Worm (Caenorhabditis elegans) whole organism, L4 larva: ENCODE data around the gene nhr-122.

Experiments used
- R02D3.7 ChIP-seq: fragments of 150-350 bp; sonication (generic microtip); optimal IDR thresholded peaks from 3 replicates; lab custom pipeline; 2014; ENCODE audit warnings: missing biosample characterization, missing genetic modification characterization
- Y105C5A.15 ChIP-seq: fragments of 200-800 bp; sonication (Bioruptor generic); IDR thresholded peaks from 2 replicates; pipeline ENCODE4 v1.3.6; 2022; ENCODE audit warnings: missing genetic modification characterization, missing compliant biosample characterization
- Y48G9A.11 ChIP-seq: fragments of 200-800 bp; sonication (Bioruptor generic); IDR thresholded peaks from 2 replicates; pipeline ENCODE4 v1.3.6; 2022; ENCODE audit warnings: missing genetic modification reagents, missing genetic modification characterization, missing compliant biosample characterization
- Y5F2A.4 ChIP-seq: fragments of 200-800 bp; sonication (Bioruptor generic); optimal IDR thresholded peaks from 2 replicates; lab custom pipeline; 2018; ENCODE audit warnings: mild to moderate bottlenecking, missing genetic modification characterization, missing compliant biosample characterization
- ZK337.2 ChIP-seq: fragments of 200-800 bp; sonication (Bioruptor generic); IDR thresholded peaks from 2 replicates; pipeline ENCODE4 v1.3.6; 2022; ENCODE audit warnings: missing genetic modification reagents, missing genetic modification characterization, missing compliant biosample characterization
- aha-1 ChIP-seq: fragments of 150-350 bp; peaks from one replicate; lab custom pipeline; 2014; ENCODE audit warnings: missing biosample characterization, missing genetic modification characterization
- ama-1 ChIP-seq: fragments of 150-350 bp; optimal IDR thresholded peaks from 2 replicates; lab custom pipeline; 2014; ENCODE audit warnings: inconsistent platforms, mixed read lengths
- arid-1 ChIP-seq: fragments of 200-800 bp; sonication (Bioruptor generic); conservative IDR thresholded peaks from 2 replicates; pipeline ENCODE4 v1.3.6; 2022; ENCODE audit warnings: missing genetic modification reagents, missing genetic modification characterization, missing compliant biosample characterization
- ceh-32 ChIP-seq: sonication (generic microtip); optimal IDR thresholded peaks from 2 replicates; lab custom pipeline; 2016; ENCODE audit warnings: mild to moderate bottlenecking, missing genetic modification characterization, missing compliant biosample characterization; ENCODE audit not compliant: poor library complexity
- ceh-44 ChIP-seq: fragments of 200-800 bp; sonication (Bioruptor generic); IDR thresholded peaks from 2 replicates; pipeline ENCODE4 v1.3.6; 2022; ENCODE audit warnings: missing genetic modification reagents, missing genetic modification characterization, missing compliant biosample characterization
- ces-1 ChIP-seq: fragments of 150-350 bp; sonication (generic microtip); optimal IDR thresholded peaks from 4 replicates; lab custom pipeline; 2014; ENCODE audit warnings: missing biosample characterization, missing genetic modification reagents, missing genetic modification characterization
- cey-2 ChIP-seq: sonication (generic microtip); optimal IDR thresholded peaks from 3 replicates; lab custom pipeline; 2017; ENCODE audit warnings: missing genetic modification characterization, mild to moderate bottlenecking, missing compliant biosample characterization, antibody characterized with exemption, borderline replicate concordance; ENCODE audit not compliant: insufficient read depth
- daf-12 ChIP-seq: fragments of 150-350 bp; optimal IDR thresholded peaks from 2 replicates; lab custom pipeline; 2014; ENCODE audit warnings: missing biosample characterization, missing genetic modification reagents, missing genetic modification characterization
- daf-19 ChIP-seq: fragments of 200-800 bp; sonication (Bioruptor generic); conservative IDR thresholded peaks from 2 replicates; pipeline ENCODE4 v1.3.6; 2022; ENCODE audit warnings: missing genetic modification characterization, missing compliant biosample characterization
- daf-8 ChIP-seq: fragments of 200-800 bp; sonication (Bioruptor generic); IDR thresholded peaks from 2 replicates; pipeline ENCODE4 v1.3.6; 2022; ENCODE audit warnings: missing genetic modification characterization, missing compliant biosample characterization
- dmd-8 ChIP-seq: fragments of 200-800 bp; sonication (Bioruptor generic); IDR thresholded peaks from 2 replicates; pipeline ENCODE4 v1.3.6; 2022; ENCODE audit warnings: missing genetic modification characterization, missing compliant biosample characterization
- dmd-9 ChIP-seq: fragments of 200-800 bp; sonication (Bioruptor generic); IDR thresholded peaks from 2 replicates; pipeline ENCODE4 v1.3.6; 2022; ENCODE audit warnings: missing genetic modification reagents, missing genetic modification characterization, missing compliant biosample characterization
- dpl-1 ChIP-seq: fragments of 150-350 bp; optimal IDR thresholded peaks from 2 replicates; lab custom pipeline; 2014; ENCODE audit warnings: missing biosample characterization, missing genetic modification reagents, missing genetic modification characterization
- egl-43 ChIP-seq: fragments of 200-800 bp; sonication (Bioruptor generic); IDR thresholded peaks from 2 replicates; pipeline ENCODE4 v1.3.6; 2022; ENCODE audit warnings: missing genetic modification reagents, missing genetic modification characterization, missing compliant biosample characterization
- gei-8 ChIP-seq: fragments of 200-800 bp; sonication (Bioruptor generic); optimal IDR thresholded peaks from 2 replicates; lab custom pipeline; 2018; ENCODE audit warnings: mild to moderate bottlenecking, missing genetic modification characterization, missing compliant biosample characterization
- hif-1 ChIP-seq, 2 experiments: sonication (generic microtip); optimal IDR thresholded peaks; 2 replicates each; lab custom pipeline; 2016 to 2017; ENCODE audit warnings: missing compliant biosample characterization in 2 of 2, missing genetic modification characterization in 2 of 2, missing genetic modification reagents in 2 of 2, missing genotype in 2 of 2, mild to moderate bottlenecking in 1 of 2
- jun-1 ChIP-seq: fragments of 150-350 bp; optimal IDR thresholded peaks from 2 replicates; lab custom pipeline; 2014; ENCODE audit warnings: missing biosample characterization, missing genetic modification reagents, missing genetic modification characterization
- lir-3 ChIP-seq: sonication (generic microtip); optimal IDR thresholded peaks from 2 replicates; lab custom pipeline; 2016; ENCODE audit warnings: mild to moderate bottlenecking, missing genetic modification characterization, missing compliant biosample characterization
- madf-5 ChIP-seq, 2 experiments: fragments of 200-800 bp; sonication (Bioruptor generic); IDR thresholded peaks; 2 replicates each; pipeline ENCODE4 v1.3.6; 2022; ENCODE audit warnings: missing compliant biosample characterization in 2 of 2, missing genetic modification characterization in 2 of 2
- mdl-1 ChIP-seq, 2 experiments: fragments of 150-350 bp in 1 of 2; sonication (generic microtip) in 1 of 2; optimal IDR thresholded peaks; 2 replicates each; lab custom pipeline; 2014 to 2017; ENCODE audit warnings: missing biosample characterization in 2 of 2, missing genetic modification characterization in 2 of 2
- mdt-29 ChIP-seq: fragments of 200-800 bp; sonication (Bioruptor generic); IDR thresholded peaks from 2 replicates; pipeline ENCODE4 v1.3.6; 2022; ENCODE audit warnings: missing genetic modification reagents, missing genetic modification characterization, missing compliant biosample characterization
- mep-1 ChIP-seq: fragments of 150-350 bp; sonication (generic microtip); optimal IDR thresholded peaks from 3 replicates; lab custom pipeline; 2014; ENCODE audit warnings: missing biosample characterization, missing genetic modification characterization
- mxl-2 ChIP-seq: fragments of 200-800 bp; sonication (Bioruptor generic); conservative IDR thresholded peaks from 2 replicates; pipeline ENCODE4 v1.3.6; 2022; ENCODE audit warnings: missing genetic modification reagents, missing genetic modification characterization, missing compliant biosample characterization
- mxl-3 ChIP-seq: fragments of 200-800 bp; sonication (Bioruptor generic); optimal IDR thresholded peaks from 2 replicates; lab custom pipeline; 2018; ENCODE audit warnings: mild to moderate bottlenecking, missing genetic modification characterization, missing compliant biosample characterization
- nhr-102 ChIP-seq: sonication (generic microtip); optimal IDR thresholded peaks from 2 replicates; lab custom pipeline; 2016; ENCODE audit warnings: mild to moderate bottlenecking, missing genetic modification characterization, moderate library complexity, missing compliant biosample characterization
- nhr-25 ChIP-seq: sonication (generic microtip); optimal IDR thresholded peaks from 2 replicates; lab custom pipeline; 2017; ENCODE audit warnings: missing genetic modification characterization, mild to moderate bottlenecking, missing compliant biosample characterization, antibody characterized with exemption, moderate library complexity, borderline replicate concordance; ENCODE audit not compliant: insufficient read depth
- nhr-28 ChIP-seq: fragments of 150-350 bp; optimal IDR thresholded peaks from 2 replicates; lab custom pipeline; 2014; ENCODE audit warnings: missing biosample characterization, missing genetic modification characterization
- nhr-41 ChIP-seq: fragments of 200-800 bp; sonication (Bioruptor generic); IDR thresholded peaks from 2 replicates; pipeline ENCODE4 v1.3.6; 2022; ENCODE audit warnings: missing genetic modification reagents, missing genetic modification characterization, missing compliant biosample characterization
- nhr-42 ChIP-seq: fragments of 200-800 bp; sonication (Bioruptor generic); IDR thresholded peaks from 2 replicates; pipeline ENCODE4 v1.3.6; 2022; ENCODE audit warnings: missing genetic modification characterization, missing compliant biosample characterization
- pha-4 ChIP-seq, 2 experiments: fragments of 150-350 bp in 1 of 2; fragments of 200-800 bp in 1 of 2; sonication (Bioruptor generic) in 1 of 2; IDR thresholded peaks in 1 of 2; optimal IDR thresholded peaks in 1 of 2; 2 replicates each; pipeline versions ENCODE4 v1.3.6 to Lab custom; 2014 to 2022; ENCODE audit warnings: missing genetic modification characterization in 2 of 2, missing genetic modification reagents in 2 of 2, missing biosample characterization in 1 of 2, missing compliant biosample characterization in 1 of 2
- php-3 ChIP-seq: fragments of 200-800 bp; sonication (Bioruptor generic); IDR thresholded peaks from 2 replicates; pipeline ENCODE4 v1.3.6; 2022; ENCODE audit warnings: missing genetic modification reagents, missing genetic modification characterization, missing compliant biosample characterization
- pqm-1 ChIP-seq: sonication (generic microtip); optimal IDR thresholded peaks from 2 replicates; lab custom pipeline; 2017; ENCODE audit warnings: missing biosample characterization, missing genetic modification characterization
- rbr-2 ChIP-seq: sonication (generic microtip); optimal IDR thresholded peaks from 2 replicates; lab custom pipeline; 2016; ENCODE audit warnings: missing genotype, missing genetic modification characterization, missing compliant biosample characterization
- saeg-2 ChIP-seq: fragments of 200-800 bp; sonication (Bioruptor generic); IDR thresholded peaks from 2 replicates; pipeline ENCODE4 v1.3.6; 2022; ENCODE audit warnings: missing genetic modification reagents, missing genetic modification characterization, missing compliant biosample characterization
- sdz-12 ChIP-seq: fragments of 200-800 bp; sonication (Bioruptor generic); optimal IDR thresholded peaks from 2 replicates; lab custom pipeline; 2018; ENCODE audit warnings: mild to moderate bottlenecking, missing genetic modification characterization, missing compliant biosample characterization
- snpc-4 ChIP-seq: fragments of 150-350 bp; optimal IDR thresholded peaks from 2 replicates; lab custom pipeline; 2014; ENCODE audit warnings: missing biosample characterization, missing genetic modification characterization
- spr-1 ChIP-seq: sonication (generic microtip); optimal IDR thresholded peaks from 2 replicates; lab custom pipeline; 2016; ENCODE audit warnings: mild to moderate bottlenecking, missing genetic modification characterization, missing compliant biosample characterization
- spr-3 ChIP-seq: fragments of 200-800 bp; sonication (Bioruptor generic); optimal IDR thresholded peaks from 2 replicates; lab custom pipeline; 2018; ENCODE audit warnings: mild to moderate bottlenecking, missing genetic modification characterization, missing compliant biosample characterization
- tag-97 ChIP-seq: fragments of 200-800 bp; sonication (Bioruptor generic); IDR thresholded peaks from 2 replicates; pipeline ENCODE4 v1.3.6; 2022; ENCODE audit warnings: missing genetic modification characterization, missing compliant biosample characterization
- unc-130 ChIP-seq: sonication (generic microtip); optimal IDR thresholded peaks from 2 replicates; lab custom pipeline; 2016; ENCODE audit warnings: missing genetic modification reagents, missing genetic modification characterization, missing compliant biosample characterization
- zfp-2 ChIP-seq: sonication (generic microtip); optimal IDR thresholded peaks from 2 replicates; lab custom pipeline; 2016; ENCODE audit warnings: mild to moderate bottlenecking, missing genetic modification characterization, missing compliant biosample characterization
- ztf-11 ChIP-seq: fragments of 150-350 bp; optimal IDR thresholded peaks from 2 replicates; lab custom pipeline; 2014; ENCODE audit warnings: missing biosample characterization, missing genetic modification characterization
- ztf-7 ChIP-seq: fragments of 150-350 bp; optimal IDR thresholded peaks from 2 replicates; lab custom pipeline; 2014; ENCODE audit warnings: missing biosample characterization, missing genetic modification characterization

nhr-122 gene

ce11 chrIV:1659045-1659741 lies 45.5 kb downstream of the nhr-122 start, which contains the start of gene rps-28:
Gene rps-28 (plus strand): TSS chrIV:1659691.
- TF ChIP-seq aha-1 (tag; lab: Kevin White, UChicago) (peak; percentile 100), nhr-102 (tag; lab: Kevin White, UChicago) (peak; percentile 87), nhr-25 (peak; percentile 96), ceh-32 (tag; lab: Kevin White, UChicago) (no peak), zfp-2 (tag; lab: Kevin White, UChicago) (peak; percentile 74), madf-5 (GFP tag; IDR thresholded peaks at IDR 0.05; lab: Robert Waterston, UW) (0 out of 4 replicates have a peak, but pooled peaks of 1 of the 2 experiments have one; percentile 64), arid-1 (GFP tag; lab: Robert Waterston, UW) (peak; percentile 90), ztf-11 (tag; lab: Kevin White, UChicago) (no peak), nhr-41 (GFP tag; lab: Robert Waterston, UW) (no peak), dpl-1 (GFP tag; lab: Kevin White, UChicago) (peak; percentile 91), pqm-1 (tag; lab: Kevin White, UChicago) (peak; percentile 63), unc-130 (peak; percentile 97), mdt-29 (GFP tag; lab: Robert Waterston, UW) (peak; percentile 65; the same call in 1 of the 2 replicates), sdz-12 (GFP tag; lab: Kevin White, UChicago) (no peak), ZK337.2 (GFP tag; lab: Robert Waterston, UW) (peak; percentile 69; the same call in 1 of the 2 replicates), php-3 (peak; percentile 91), mxl-2 (GFP tag; lab: Robert Waterston, UW) (0 out of 2 replicates have a peak, but pooled peaks have one; percentile 27), saeg-2 (GFP tag; lab: Robert Waterston, UW) (peak; percentile 62; the same call in 1 of the 2 replicates), lir-3 (tag; lab: Kevin White, UChicago) (no peak), daf-8 (GFP tag; lab: Robert Waterston, UW) (no peak), gei-8 (GFP tag; lab: Kevin White, UChicago) (no peak), daf-12 (tag; lab: Kevin White, UChicago) (no peak), jun-1 (tag; lab: Kevin White, UChicago) (peak; percentile 75), spr-1 (tag; lab: Kevin White, UChicago) (peak; percentile 90), egl-43 (GFP tag; lab: Robert Waterston, UW) (peak; percentile 90), Y5F2A.4 (GFP tag; lab: Kevin White, UChicago) (peak; percentile 28), dmd-8 (GFP tag; lab: Robert Waterston, UW) (0 out of 2 replicates have a peak, but pooled peaks have one; percentile 17), Y48G9A.11 (GFP tag; lab: Robert Waterston, UW) (peak; percentile 100), daf-19 (GFP tag; lab: Robert Waterston, UW) (no peak), hif-1 (tag; optimal IDR thresholded peaks at IDR 0.05; lab: Kevin White, UChicago) (peak; percentile 51 to 87), cey-2 (tag; lab: Kevin White, UChicago) (no peak), mep-1 (tag; lab: Kevin White, UChicago) (peak; percentile 98), tag-97 (GFP tag; lab: Robert Waterston, UW) (no peak), nhr-28 (peak; percentile 95), pha-4 (GFP tag; IDR thresholded peaks at IDR 0.05; lab: Robert Waterston, UW) (peak; percentile 86), pha-4 (tag; optimal IDR thresholded peaks at IDR 0.05; lab: Kevin White, UChicago) (peak; percentile 86), ceh-44 (peak; percentile 72; the same call in 1 of the 2 replicates), ces-1 (GFP tag; lab: Kevin White, UChicago) (peak; percentile 88), rbr-2 (tag; lab: Kevin White, UChicago) (peak; percentile 97), dmd-9 (GFP tag; lab: Robert Waterston, UW) (peak; percentile 91), ama-1 (lab: Kevin White, UChicago) (peak; percentile 84), R02D3.7 (tag; lab: Kevin White, UChicago) (peak; percentile 35), mdl-1 (tag; optimal IDR thresholded peaks at IDR 0.05; lab: Kevin White, UChicago) (peak in 1 of 2 experiments; percentile 80), spr-3 (GFP tag; lab: Kevin White, UChicago) (peak; percentile 86), nhr-42 (GFP tag; lab: Robert Waterston, UW) (peak; percentile 86), mxl-3 (peak; percentile 84), ztf-7 (tag; lab: Kevin White, UChicago) (peak; percentile 84), snpc-4 (tag; lab: Kevin White, UChicago) (peak; percentile 39), Y105C5A.15 (GFP tag; lab: Robert Waterston, UW) (no peak)
